Worm (Caenorhabditis elegans) whole organism, young adult: ENCODE results near the gene dot-1.4.

ENCODE experiments used
- T26A5.8 ChIP-seq: sonication (generic microtip); optimal IDR thresholded peaks from 2 replicates; lab custom pipeline; 2016; ENCODE audit warnings: missing genetic modification characterization, missing compliant biosample characterization
- Y53F4B.3 ChIP-seq: fragments of 200-800 bp; sonication (Bioruptor generic); IDR thresholded peaks from 2 replicates; pipeline ENCODE4 v1.3.6; 2022; ENCODE audit warnings: missing genetic modification reagents, missing genetic modification characterization, missing compliant biosample characterization
- ccch-3 ChIP-seq: fragments of 200-800 bp; sonication (Bioruptor generic); optimal IDR thresholded peaks from 2 replicates; lab custom pipeline; 2018; ENCODE audit warnings: mild to moderate bottlenecking, missing genetic modification characterization, missing compliant biosample characterization
- dpl-1 ChIP-seq: fragments of 150-350 bp; optimal IDR thresholded peaks from 2 replicates; lab custom pipeline; 2014; ENCODE audit warnings: missing biosample characterization, missing genetic modification reagents, missing genetic modification characterization
- hmg-1.2 ChIP-seq: fragments of 200-800 bp; sonication (Bioruptor generic); IDR thresholded peaks from 2 replicates; pipeline ENCODE4 v1.3.6; 2022; ENCODE audit warnings: missing genetic modification reagents, missing genetic modification characterization, missing compliant biosample characterization
- lin-35 ChIP-seq, 3 experiments: fragments of 150-350 bp in 2 of 3; sonication (generic microtip) in 1 of 3; optimal IDR thresholded peaks; 2 replicates each; lab custom pipeline; 2014 to 2018; ENCODE audit warnings: missing biosample characterization in 3 of 3, missing genetic modification characterization in 3 of 3, missing genetic modification reagents in 3 of 3
- mel-28 ChIP-seq: sonication (generic microtip); optimal IDR thresholded peaks from 2 replicates; lab custom pipeline; 2016; ENCODE audit warnings: borderline replicate concordance, mild to moderate bottlenecking, missing genetic modification characterization, missing compliant biosample characterization
- nfya-1 ChIP-seq: sonication (generic microtip); optimal IDR thresholded peaks from 2 replicates; lab custom pipeline; 2017; ENCODE audit warnings: antibody characterized with exemption, missing compliant biosample characterization, missing genetic modification characterization, borderline replicate concordance; ENCODE audit not compliant: insufficient read depth
- pha-4 ChIP-seq: fragments of 150-350 bp; sonication (generic microtip); optimal IDR thresholded peaks from 2 replicates; lab custom pipeline; 2014; ENCODE audit warnings: missing biosample characterization, missing genetic modification reagents, missing genetic modification characterization
- ztf-28 ChIP-seq: fragments of 200-800 bp; sonication (Bioruptor generic); IDR thresholded peaks from 2 replicates; pipeline ENCODE4 v1.3.6; 2022; ENCODE audit warnings: missing genetic modification reagents, missing genetic modification characterization, missing compliant biosample characterization

ce11 chrX:11953229-11953628 is 21.8 kb upstream of the dot-1.4 start, which contains the start of gene T08D10.4:
- TF ChIP-seq T26A5.8 (tag; lab: Kevin White, UChicago) (no peak), ccch-3 (no peak), hmg-1.2 (GFP tag; lab: Robert Waterston, UW) (no peak), ztf-28 (GFP tag; lab: Robert Waterston, UW) (no peak), dpl-1 (GFP tag; lab: Kevin White, UChicago) (no peak), Y53F4B.3 (GFP tag; lab: Robert Waterston, UW) (no peak), pha-4 (tag; lab: Kevin White, UChicago) (no peak), mel-28 (tag; lab: Kevin White, UChicago) (no peak), nfya-1 (no peak), lin-35 (GFP tag; optimal IDR thresholded peaks at IDR 0.05; lab: Kevin White, UChicago) (no peak)
